Fruit fly (Drosophila melanogaster) whole organism, embryonic: ENCODE measurements around the gene CG12016.

Experiments used
- CG10274 ChIP-seq: fragments of 200-800 bp; sonication (Bioruptor generic); optimal IDR thresholded peaks from 3 replicates; lab custom pipeline; 2017; ENCODE audit warnings: missing biosample characterization, mild to moderate bottlenecking, missing genetic modification characterization
- CG10979 ChIP-seq: fragments of 200-800 bp; sonication (Bioruptor generic); optimal IDR thresholded peaks from 2 replicates; lab custom pipeline; 2018; ENCODE audit warnings: missing biosample characterization, mild to moderate bottlenecking, missing genetic modification characterization, moderate library complexity
- CG11560 ChIP-seq: fragments of 200-800 bp; sonication (Bioruptor generic); IDR thresholded peaks from 3 replicates; pipeline ENCODE4 v1.3.6; 2022; ENCODE audit warnings: missing biosample characterization, missing genetic modification characterization
- CG11695 ChIP-seq: fragments of 200-800 bp; sonication (Bioruptor generic); IDR thresholded peaks from 3 replicates; pipeline ENCODE4 v1.3.6; 2022; ENCODE audit warnings: missing biosample characterization, missing genetic modification characterization
- CG12104 ChIP-seq: fragments of 200-800 bp; sonication (Bioruptor generic); optimal IDR thresholded peaks from 3 replicates; lab custom pipeline; 2016; ENCODE audit warnings: missing biosample characterization, missing genetic modification characterization
- CG12659 ChIP-seq: fragments of 200-800 bp; sonication (Bioruptor generic); optimal IDR thresholded peaks from 3 replicates; lab custom pipeline; 2017; ENCODE audit warnings: mild to moderate bottlenecking, missing biosample characterization, missing genetic modification reagents, missing genetic modification characterization
- CG15011 ChIP-seq: fragments of 200-800 bp; sonication (Bioruptor generic); optimal IDR thresholded peaks from 3 replicates; lab custom pipeline; 2018; ENCODE audit warnings: missing biosample characterization, mild to moderate bottlenecking, missing genetic modification characterization
- CG15073 ChIP-seq: fragments of 200-800 bp; sonication (Bioruptor generic); optimal IDR thresholded peaks from 2 replicates; lab custom pipeline; 2016; ENCODE audit warnings: missing biosample characterization, missing genetic modification characterization
- CG15479 ChIP-seq: fragments of 200-800 bp; sonication (Bioruptor generic); optimal IDR thresholded peaks from 3 replicates; lab custom pipeline; 2019; ENCODE audit warnings: missing biosample characterization, mild to moderate bottlenecking, missing genetic modification characterization, moderate library complexity
- CG31388 ChIP-seq: fragments of 200-800 bp; sonication (Bioruptor generic); optimal IDR thresholded peaks from 2 replicates; lab custom pipeline; 2016; ENCODE audit warnings: missing biosample characterization, missing genetic modification characterization
- CG4424 ChIP-seq: fragments of 200-800 bp; sonication (Bioruptor generic); optimal IDR thresholded peaks from 3 replicates; lab custom pipeline; 2016; ENCODE audit warnings: missing biosample characterization, missing genetic modification characterization
- CG6791 ChIP-seq: fragments of 200-800 bp; sonication (Bioruptor generic); IDR thresholded peaks from 3 replicates; pipeline ENCODE4 v1.3.6; 2022; ENCODE audit warnings: missing biosample characterization, missing genetic modification characterization; ENCODE audit not compliant: partially characterized antibody
- CG7963 ChIP-seq: fragments of 200-800 bp; sonication (Bioruptor generic); IDR thresholded peaks from 3 replicates; pipeline ENCODE4 v1.3.6; 2022; ENCODE audit warnings: missing biosample characterization, missing genetic modification characterization; ENCODE audit not compliant: partially characterized antibody
- CG8089 ChIP-seq: fragments of 200-800 bp; sonication (Bioruptor generic); optimal IDR thresholded peaks from 3 replicates; lab custom pipeline; 2016; ENCODE audit warnings: missing biosample characterization, missing genetic modification characterization
- CG8359 ChIP-seq: fragments of 200-800 bp; sonication (Bioruptor generic); optimal IDR thresholded peaks from 2 replicates; lab custom pipeline; 2017; ENCODE audit warnings: missing biosample characterization, mild to moderate bottlenecking, missing genetic modification characterization, borderline replicate concordance
- CG8924 ChIP-seq: fragments of 200-800 bp; optimal IDR thresholded peaks from 3 replicates; lab custom pipeline; 2019; ENCODE audit warnings: missing biosample characterization, mild to moderate bottlenecking, missing genetic modification characterization, moderate library complexity
- CoRest ChIP-seq: fragments of 200-800 bp; sonication (Bioruptor generic); optimal IDR thresholded peaks from 3 replicates; lab custom pipeline; 2018; ENCODE audit warnings: missing biosample characterization, mild to moderate bottlenecking, missing genetic modification characterization, moderate library complexity
- Dad ChIP-seq: fragments of 200-800 bp; sonication (Bioruptor generic); optimal IDR thresholded peaks from 3 replicates; lab custom pipeline; 2016; ENCODE audit warnings: missing biosample characterization, missing genetic modification characterization
- Dip2 ChIP-seq: fragments of 200-800 bp; sonication (Bioruptor generic); IDR thresholded peaks from 2 replicates; pipeline ENCODE4 v1.3.6; 2022; ENCODE audit warnings: missing biosample characterization, missing genetic modification characterization
- Dp ChIP-seq: fragments of 200-800 bp; sonication (Bioruptor generic); optimal IDR thresholded peaks from 2 replicates; lab custom pipeline; 2018; ENCODE audit warnings: missing biosample characterization, mild to moderate bottlenecking, missing genetic modification characterization, moderate library complexity
- Gug ChIP-seq: fragments of 200-800 bp; sonication (Bioruptor generic); IDR thresholded peaks from 4 replicates; pipeline ENCODE4 v1.3.6; 2022; ENCODE audit warnings: missing biosample characterization, missing genetic modification characterization
- HLHmδ ChIP-seq: fragments of 200-800 bp; sonication (Bioruptor generic); optimal IDR thresholded peaks from 2 replicates; lab custom pipeline; 2018; ENCODE audit warnings: missing biosample characterization, mild to moderate bottlenecking, missing genetic modification characterization, moderate library complexity
- HmgZ ChIP-seq: fragments of 200-800 bp; sonication (Bioruptor generic); optimal IDR thresholded peaks from 2 replicates; lab custom pipeline; 2018; ENCODE audit warnings: missing biosample characterization, mild to moderate bottlenecking, missing genetic modification characterization
- Hr51 ChIP-seq, 2 experiments: fragments of 200-800 bp; sonication (Bioruptor generic); optimal IDR thresholded peaks; 2 replicates in 1 of 2; 3 replicates in 1 of 2; lab custom pipeline; 2016 to 2018; ENCODE audit warnings: missing biosample characterization in 2 of 2, missing genetic modification characterization in 2 of 2, mild to moderate bottlenecking in 1 of 2, moderate library complexity in 1 of 2
- Lhr ChIP-seq: fragments of 200-800 bp; sonication (Bioruptor generic); optimal IDR thresholded peaks from 3 replicates; lab custom pipeline; 2017; ENCODE audit warnings: mild to moderate bottlenecking, missing biosample characterization, missing genetic modification reagents, missing genetic modification characterization
- Nf-YA ChIP-seq: fragments of 200-800 bp; sonication (Bioruptor generic); IDR thresholded peaks from 2 replicates; pipeline ENCODE4 v1.3.6; 2022; ENCODE audit warnings: missing biosample characterization, missing genetic modification characterization
- PHDP ChIP-seq: fragments of 200-800 bp; sonication (Bioruptor generic); optimal IDR thresholded peaks from 3 replicates; lab custom pipeline; 2018; ENCODE audit warnings: missing biosample characterization, mild to moderate bottlenecking, missing genetic modification characterization, moderate library complexity
- Rfx ChIP-seq: fragments of 200-800 bp; sonication (Bioruptor generic); IDR thresholded peaks from 2 replicates; pipeline ENCODE4 v1.3.6; 2022; ENCODE audit warnings: missing biosample characterization, missing genetic modification characterization
- Spps ChIP-seq: fragments of 200-800 bp; sonication (Bioruptor generic); optimal IDR thresholded peaks from 2 replicates; lab custom pipeline; 2018; ENCODE audit warnings: missing biosample characterization, mild to moderate bottlenecking, missing genetic modification characterization
- Sry-δ ChIP-seq: fragments of 200-800 bp; sonication (Bioruptor generic); optimal IDR thresholded peaks from 2 replicates; lab custom pipeline; 2016; ENCODE audit warnings: missing biosample characterization, missing genetic modification characterization
- Xrp1 ChIP-seq: fragments of 200-800 bp; sonication (Bioruptor generic); IDR thresholded peaks from 2 replicates; pipeline ENCODE4 v1.3.6; 2022; ENCODE audit warnings: missing biosample characterization, missing genetic modification characterization
- br ChIP-seq: fragments of >200 bp; optimal IDR thresholded peaks from 2 replicates; lab custom pipeline; 2017
- bsh ChIP-seq, 2 experiments: fragments of 200-800 bp; sonication (Bioruptor generic); optimal IDR thresholded peaks; 2 replicates each; lab custom pipeline; 2017 to 2018; ENCODE audit warnings: mild to moderate bottlenecking in 2 of 2, missing biosample characterization in 2 of 2, missing genetic modification characterization in 2 of 2, moderate library complexity in 1 of 2
- cad ChIP-seq: fragments of >200 bp; optimal IDR thresholded peaks from 2 replicates; lab custom pipeline; 2017; ENCODE audit warnings: missing biosample characterization, missing genetic modification characterization
- dimm ChIP-seq: fragments of 200-800 bp; sonication (Bioruptor generic); IDR thresholded peaks from 2 replicates; pipeline ENCODE4 v1.3.6; 2022; ENCODE audit warnings: missing biosample characterization, missing genetic modification characterization
- en ChIP-seq: fragments of 200-800 bp; sonication (Bioruptor generic); optimal IDR thresholded peaks from 2 replicates; lab custom pipeline; 2016; ENCODE audit warnings: missing biosample characterization, missing genetic modification characterization
- exex ChIP-seq: fragments of 200-800 bp; sonication (Bioruptor generic); optimal IDR thresholded peaks from 4 replicates; lab custom pipeline; 2018; ENCODE audit warnings: missing biosample characterization, mild to moderate bottlenecking, missing genetic modification characterization, moderate library complexity
- eyg ChIP-seq: fragments of 200-800 bp; sonication (Bioruptor generic); optimal IDR thresholded peaks from 3 replicates; lab custom pipeline; 2016; ENCODE audit warnings: missing biosample characterization, missing genetic modification characterization
- fd102C ChIP-seq: fragments of 200-800 bp; sonication (Bioruptor generic); optimal IDR thresholded peaks from 2 replicates; lab custom pipeline; 2018; ENCODE audit warnings: missing biosample characterization, mild to moderate bottlenecking, missing genetic modification characterization, moderate library complexity
- gce ChIP-seq: fragments of 200-800 bp; sonication (Bioruptor generic); IDR thresholded peaks from 3 replicates; pipeline ENCODE4 v1.3.6; 2022; ENCODE audit warnings: missing biosample characterization, missing genetic modification characterization
- gsb-n ChIP-seq: fragments of 200-800 bp; sonication (Bioruptor generic); optimal IDR thresholded peaks from 3 replicates; lab custom pipeline; 2018; ENCODE audit warnings: missing biosample characterization, mild to moderate bottlenecking, missing genetic modification characterization
- hbn ChIP-seq: fragments of 200-800 bp; sonication (Bioruptor generic); IDR thresholded peaks from 2 replicates; pipeline ENCODE4 v1.3.6; 2022; ENCODE audit warnings: missing biosample characterization, missing genetic modification characterization; ENCODE audit not compliant: partially characterized antibody
- ken ChIP-seq: fragments of 200-800 bp; sonication (Bioruptor generic); IDR thresholded peaks from 3 replicates; pipeline ENCODE4 v1.3.6; 2022; ENCODE audit warnings: missing biosample characterization, missing genetic modification characterization
- nmo ChIP-seq: fragments of 200-800 bp; sonication (Bioruptor generic); optimal IDR thresholded peaks from 2 replicates; lab custom pipeline; 2018; ENCODE audit warnings: missing biosample characterization, mild to moderate bottlenecking, missing genetic modification characterization, moderate library complexity
- phol ChIP-seq: fragments of 200-800 bp; sonication (Bioruptor generic); optimal IDR thresholded peaks from 3 replicates; lab custom pipeline; 2018; ENCODE audit warnings: missing biosample characterization, mild to moderate bottlenecking, missing genetic modification characterization, moderate library complexity
- sens ChIP-seq: fragments of 200-800 bp; sonication (Bioruptor generic); peaks from one replicate; lab custom pipeline; 2016; ENCODE audit warnings: missing biosample characterization, missing genetic modification characterization
- sob ChIP-seq: fragments of 200-800 bp; sonication (Bioruptor generic); IDR thresholded peaks from 2 replicates; pipeline ENCODE4 v1.3.6; 2022; ENCODE audit warnings: missing biosample characterization, missing genetic modification characterization
- sr ChIP-seq: fragments of 200-800 bp; sonication (Bioruptor generic); IDR thresholded peaks from 3 replicates; pipeline ENCODE4 v1.3.6; 2022; ENCODE audit warnings: missing biosample characterization, missing genetic modification characterization
- twi ChIP-seq: fragments of 200-800 bp; optimal IDR thresholded peaks from 2 replicates; lab custom pipeline; 2019; ENCODE audit warnings: missing biosample characterization, mild to moderate bottlenecking, missing genetic modification characterization, moderate library complexity
- zen2 ChIP-seq: fragments of 200-800 bp; sonication (Bioruptor generic); IDR thresholded peaks from 3 replicates; pipeline ENCODE4 v1.3.6; 2022; ENCODE audit warnings: missing biosample characterization, missing genetic modification characterization; ENCODE audit not compliant: partially characterized antibody

CG12016 gene

DNA sequence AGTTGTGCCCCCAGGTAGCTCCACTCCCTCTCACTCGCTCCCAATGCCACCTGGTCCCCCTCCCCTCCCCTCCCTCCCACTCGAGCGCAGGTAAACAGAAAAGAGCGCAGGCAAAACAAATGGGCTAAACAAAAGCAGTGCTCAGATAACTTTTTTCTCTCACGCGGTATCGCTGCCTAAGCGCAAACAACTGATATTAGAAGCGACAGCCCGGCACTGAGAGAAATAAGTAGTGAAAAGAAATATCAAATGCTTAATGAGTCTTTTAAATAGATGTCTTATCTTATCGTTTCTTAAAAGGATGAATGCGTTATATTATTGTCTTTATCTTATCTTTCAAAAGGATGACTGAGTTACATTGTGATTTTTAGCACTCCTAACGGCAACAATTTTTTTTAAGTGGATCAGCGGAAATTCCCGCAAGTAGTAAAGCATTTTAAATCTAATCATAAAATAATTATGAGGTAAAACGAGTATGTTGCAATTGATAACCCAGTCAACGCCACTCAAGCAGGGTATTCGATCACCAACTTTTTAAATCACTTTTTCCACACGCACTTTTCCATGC, 18.1 kb upstream of the CG12016 start (continued):
- TF ChIP-seq hbn (GFP tag; lab: Robert Waterston, UW), result 0 out of 2 replicates have a peak, but pooled peaks have one; percentile 19
- TF ChIP-seq exex, result peak; percentile 100
- peak; percentile 79; the same call in 2 of the 3 replicates for TF ChIP-seq ken
- TF ChIP-seq Hr51 (GFP tag; optimal IDR thresholded peaks at IDR 0.05; lab: Kevin White, UChicago), result peak; percentile 80 to 97
- TF ChIP-seq Dp (GFP tag; lab: Kevin White, UChicago), result no peak
- TF ChIP-seq eyg (GFP tag; lab: Kevin White, UChicago), result peak; percentile 91
- TF ChIP-seq Spps, result peak; percentile 71
- TF ChIP-seq Nf-YA, result peak; percentile 83
- TF ChIP-seq CG6791 (GFP tag; lab: Robert Waterston, UW), result no peak; the same call in 2 of the 3 replicates
- TF ChIP-seq Rfx (GFP tag; lab: Robert Waterston, UW), result peak; percentile 92
- TF ChIP-seq CG10979 (tag; lab: Kevin White, UChicago), result peak; percentile 92
- peak; percentile 56 for TF ChIP-seq Sry-δ
- TF ChIP-seq phol (tag; lab: Kevin White, UChicago), result peak; percentile 91
- TF ChIP-seq Gug (GFP tag; lab: Robert Waterston, UW), result peak; percentile 78
- peak; percentile 91 for TF ChIP-seq HmgZ (tag; lab: Kevin White, UChicago)
- peak; percentile 94 for TF ChIP-seq CG11695 (GFP tag; lab: Robert Waterston, UW)
- peak; percentile 88 for TF ChIP-seq gsb-n (tag; lab: Kevin White, UChicago)
- peak; percentile 91 for TF ChIP-seq CG12104 (GFP tag; lab: Kevin White, UChicago)
- TF ChIP-seq zen2 (GFP tag; lab: Robert Waterston, UW), result no peak
- peak; percentile 84 for TF ChIP-seq Dad (GFP tag; lab: Kevin White, UChicago)
- TF ChIP-seq dimm (GFP tag; lab: Robert Waterston, UW), result peak; percentile 84
- no peak for TF ChIP-seq cad (GFP tag; lab: Kevin White, UChicago)
- TF ChIP-seq CG10274 (GFP tag; lab: Kevin White, UChicago), result peak; percentile 56
- peak in 1 of 2 experiments; percentile 94 for TF ChIP-seq bsh (GFP tag; optimal IDR thresholded peaks at IDR 0.05; lab: Kevin White, UChicago)
- peak; percentile 92 for TF ChIP-seq CG4424 (GFP tag; lab: Kevin White, UChicago)
- peak; percentile 81 for TF ChIP-seq CG8089 (GFP tag; lab: Kevin White, UChicago)
- TF ChIP-seq CG8359 (GFP tag; lab: Kevin White, UChicago), result peak; percentile 76
- peak; percentile 92 for TF ChIP-seq en (GFP tag; lab: Kevin White, UChicago)
- TF ChIP-seq CG15011 (GFP tag; lab: Kevin White, UChicago), result peak; percentile 84
- peak; percentile 91 for TF ChIP-seq Xrp1 (GFP tag; lab: Robert Waterston, UW)
- 0 out of 2 replicates have a peak, but pooled peaks have one; percentile 38 for TF ChIP-seq Dip2 (GFP tag; lab: Robert Waterston, UW)
- TF ChIP-seq PHDP (tag; lab: Kevin White, UChicago), result peak; percentile 95
- TF ChIP-seq CoRest (tag; lab: Kevin White, UChicago), result peak; percentile 93
- TF ChIP-seq br (lab: Kevin White, UChicago), result no peak
- peak; percentile 66 for TF ChIP-seq CG11560
- TF ChIP-seq nmo, result peak; percentile 93
- peak; percentile 94 for TF ChIP-seq CG12659 (GFP tag; lab: Kevin White, UChicago)
- peak; percentile 38 for TF ChIP-seq fd102C
- TF ChIP-seq sens, result peak; percentile 99
- TF ChIP-seq sr (GFP tag; lab: Robert Waterston, UW), result no peak; the same call in 2 of the 3 replicates
- TF ChIP-seq sob, result peak; percentile 94
- TF ChIP-seq HLHmδ (GFP tag; lab: Kevin White, UChicago), result no peak
- no peak for TF ChIP-seq CG7963
- TF ChIP-seq CG15073 (GFP tag; lab: Kevin White, UChicago), result peak; percentile 66
- peak; percentile 85 for TF ChIP-seq gce (GFP tag; lab: Robert Waterston, UW)
- peak; percentile 85 for TF ChIP-seq CG31388
- TF ChIP-seq CG15479 (GFP tag; lab: Kevin White, UChicago), result peak; percentile 67
- peak; percentile 75 for TF ChIP-seq twi (tag; lab: Kevin White, UChicago)
- peak; percentile 96 for TF ChIP-seq CG8924 (tag; lab: Kevin White, UChicago)
- TF ChIP-seq Lhr (GFP tag; lab: Kevin White, UChicago), result peak; percentile 66
